Fruit fly (Drosophila melanogaster): ENCODE results near the gene CG9231.

Gene CG9231

dm6 chr3L:19632766-19633632, 47.2 kb upstream of the CG9231 start (continued):
- peak; percentile 21; the same call in 1 of the 3 replicates for TF ChIP-seq zfh1 (GFP tag; IDR thresholded peaks at IDR 0.05)
- TF ChIP-seq CG2678 (tag; optimal IDR thresholded peaks at IDR 0.05), result peak; percentile 78
- no peak for TF ChIP-seq nau (GFP tag; optimal IDR thresholded peaks at IDR 0.05)
- TF ChIP-seq slbo (GFP tag; IDR thresholded peaks at IDR 0.05), result peak; percentile 90
- TF ChIP-seq CG11247 (GFP tag; IDR thresholded peaks at IDR 0.05), result peak; percentile 41; the same call in 1 of the 2 replicates
- peak; percentile 23 for TF ChIP-seq lbe (GFP tag; optimal IDR thresholded peaks at IDR 0.05)
- peak; percentile 21 for TF ChIP-seq CG13123 (GFP tag; optimal IDR thresholded peaks at IDR 0.05)
- no peak for TF ChIP-seq BEAF-32 (GFP tag; optimal IDR thresholded peaks at IDR 0.05)
- no peak; the same call in 1 of the 2 replicates for TF ChIP-seq Ravus (GFP tag; IDR thresholded peaks at IDR 0.05)
- TF ChIP-seq zfh2 (GFP tag; optimal IDR thresholded peaks at IDR 0.05), result peak; percentile 62
- TF ChIP-seq psq (GFP tag; optimal IDR thresholded peaks at IDR 0.05), result peak; percentile 42
- TF ChIP-seq fd3F (GFP tag; optimal IDR thresholded peaks at IDR 0.05), result peak; percentile 62
- TF ChIP-seq Blimp-1 (GFP tag; optimal IDR thresholded peaks at IDR 0.05), result peak; percentile 11
- TF ChIP-seq CG43689 (GFP tag; IDR thresholded peaks at IDR 0.05), result no peak
- peak; percentile 57 for TF ChIP-seq CG14667 (GFP tag; IDR thresholded peaks at IDR 0.05)
- peak; percentile 22 for TF ChIP-seq CrebB (tag; optimal IDR thresholded peaks at IDR 0.05)
- 0 out of 2 replicates have a peak, but pooled peaks have one; percentile 54 for TF ChIP-seq seq (GFP tag; IDR thresholded peaks at IDR 0.05)
- TF ChIP-seq CG10979 (tag; optimal IDR thresholded peaks at IDR 0.05), result no peak
- TF ChIP-seq Six4 (GFP tag; optimal IDR thresholded peaks at IDR 0.05), result peak; percentile 21
- TF ChIP-seq CG17186 (GFP tag; optimal IDR thresholded peaks at IDR 0.05), result no peak
- peak; percentile 82 for TF ChIP-seq CG32532 (GFP tag; IDR thresholded peaks at IDR 0.05)
- peak; percentile 37; the same call in 2 of the 3 replicates for TF ChIP-seq CG7357 (GFP tag; IDR thresholded peaks at IDR 0.05)
- TF ChIP-seq luna (GFP tag; optimal IDR thresholded peaks at IDR 0.05), result no peak
- TF ChIP-seq gcm2 (GFP tag; optimal IDR thresholded peaks at IDR 0.05), result peak; percentile 14
- peak; percentile 72; the same call in 2 of the 3 replicates for TF ChIP-seq tgo (GFP tag; IDR thresholded peaks at IDR 0.05)
- no peak for TF ChIP-seq Lhr (GFP tag; optimal IDR thresholded peaks at IDR 0.05)
- no peak for TF ChIP-seq CHES-1-like (GFP tag; optimal IDR thresholded peaks at IDR 0.05)
- peak; percentile 71 for TF ChIP-seq CG12155 (GFP tag; optimal IDR thresholded peaks at IDR 0.05)
- TF ChIP-seq MESR4 (GFP tag; optimal IDR thresholded peaks at IDR 0.05), result no peak
- peak; percentile 59 for TF ChIP-seq CG10366 (GFP tag; IDR thresholded peaks at IDR 0.05)
- TF ChIP-seq CG7556 (GFP tag; optimal IDR thresholded peaks at IDR 0.05), result peak; percentile 42
- peak; percentile 14 for TF ChIP-seq CG6765 (GFP tag; optimal IDR thresholded peaks at IDR 0.05)
- peak; percentile 75 for TF ChIP-seq CG14014 (GFP tag; IDR thresholded peaks at IDR 0.05)
- TF ChIP-seq unpg (GFP tag; optimal IDR thresholded peaks at IDR 0.05), result peak; percentile 21
- peak; percentile 30; the same call in 1 of the 3 replicates for TF ChIP-seq Opbp (GFP tag; IDR thresholded peaks at IDR 0.05; ENCODE audit: partially characterized antibody)
- peak; percentile 74; the same call in 3 of the 4 replicates for TF ChIP-seq Gug (GFP tag; IDR thresholded peaks at IDR 0.05)
- TF ChIP-seq CG10274 (GFP tag; optimal IDR thresholded peaks at IDR 0.05), result peak; percentile 19
- peak; percentile 20 for TF ChIP-seq CG18476 (GFP tag; optimal IDR thresholded peaks at IDR 0.05)
- peak; percentile 41 for TF ChIP-seq GATAe (GFP tag; conservative IDR thresholded peaks at IDR 0.05)
- TF ChIP-seq lilli (GFP tag; optimal IDR thresholded peaks at IDR 0.05), result peak; percentile 79
- peak; percentile 67 for TF ChIP-seq CG8924 (tag; optimal IDR thresholded peaks at IDR 0.05)
- TF ChIP-seq Atf6 (GFP tag; IDR thresholded peaks at IDR 0.05), result peak; percentile 71
- TF ChIP-seq mirr (GFP tag; optimal IDR thresholded peaks at IDR 0.05), result peak; percentile 59
- peak; percentile 28 for TF ChIP-seq CG1603 (tag; optimal IDR thresholded peaks at IDR 0.05)
- peak; percentile 46 for TF ChIP-seq az2 (GFP tag; optimal IDR thresholded peaks at IDR 0.05)
- peak; percentile 51 for TF ChIP-seq CG6689 (GFP tag; IDR thresholded peaks at IDR 0.05)
- peak; percentile 44 for TF ChIP-seq schlank (tag; optimal IDR thresholded peaks at IDR 0.05)
- TF ChIP-seq grn (GFP tag; optimal IDR thresholded peaks at IDR 0.05), result no peak
- peak; percentile 35 for TF ChIP-seq CG7928 (GFP tag; optimal IDR thresholded peaks at IDR 0.05)

All from whole organism, embryonic.